Worm (Caenorhabditis elegans) whole organism, late embryonic: ENCODE data around the gene nhr-121.
"Not testable (repeated sequence)": the region's sequence is repeated elsewhere in the genome, so short reads cannot be mapped to it uniquely, and the experiment has no call there.

Experiments used
- F13H6.1 ChIP-seq: sonication (generic microtip); optimal IDR thresholded peaks from 2 replicates; lab custom pipeline; 2016; ENCODE audit warnings: missing genetic modification characterization, missing compliant biosample characterization
- T23F11.4 ChIP-seq: fragments of 200-800 bp; sonication (Bioruptor generic); optimal IDR thresholded peaks from 2 replicates; lab custom pipeline; 2018; ENCODE audit warnings: mild to moderate bottlenecking, missing genetic modification characterization, missing compliant biosample characterization
- ahr-1 ChIP-seq: sonication (generic microtip); optimal IDR thresholded peaks from 2 replicates; lab custom pipeline; 2016; ENCODE audit warnings: missing genetic modification characterization, missing compliant biosample characterization
- ceh-14 ChIP-seq: sonication (generic microtip); optimal IDR thresholded peaks from 2 replicates; lab custom pipeline; 2016; ENCODE audit warnings: missing genotype, missing genetic modification characterization, missing compliant biosample characterization
- ceh-45 ChIP-seq: fragments of 200-800 bp; sonication (Bioruptor generic); IDR thresholded peaks from 2 replicates; pipeline ENCODE4 v1.3.6; 2022; ENCODE audit warnings: missing genetic modification reagents, missing genetic modification characterization, missing compliant biosample characterization
- ceh-48 ChIP-seq: sonication (generic microtip); optimal IDR thresholded peaks from 2 replicates; lab custom pipeline; 2016; ENCODE audit warnings: missing genetic modification characterization, inconsistent platforms, missing compliant biosample characterization
- che-1 ChIP-seq: sonication (generic microtip); optimal IDR thresholded peaks from 2 replicates; lab custom pipeline; 2016; ENCODE audit warnings: mild to moderate bottlenecking, missing genetic modification characterization, missing compliant biosample characterization
- dmd-4 ChIP-seq: sonication (generic microtip); optimal IDR thresholded peaks from 2 replicates; lab custom pipeline; 2016; ENCODE audit warnings: borderline replicate concordance, missing genetic modification characterization, missing compliant biosample characterization
- ets-4 ChIP-seq: sonication (generic microtip); optimal IDR thresholded peaks from 2 replicates; lab custom pipeline; 2016; ENCODE audit warnings: missing genetic modification characterization, missing compliant biosample characterization
- fkh-10 ChIP-seq: fragments of 150-350 bp; optimal IDR thresholded peaks from 2 replicates; lab custom pipeline; 2014; ENCODE audit warnings: missing biosample characterization, missing genetic modification reagents, missing genetic modification characterization
- fkh-6 ChIP-seq: sonication (generic microtip); optimal IDR thresholded peaks from 2 replicates; lab custom pipeline; 2016; ENCODE audit warnings: missing genetic modification characterization, missing compliant biosample characterization
- hlh-30 ChIP-seq: sonication (generic microtip); optimal IDR thresholded peaks from 2 replicates; lab custom pipeline; 2017; ENCODE audit warnings: antibody characterized with exemption, missing genetic modification characterization, missing compliant biosample characterization; ENCODE audit not compliant: insufficient read depth
- hlh-8 ChIP-seq: sonication (generic microtip); optimal IDR thresholded peaks from 2 replicates; lab custom pipeline; 2016; ENCODE audit warnings: missing genotype, missing genetic modification characterization, missing compliant biosample characterization
- lim-6 ChIP-seq: sonication (generic microtip); optimal IDR thresholded peaks from 2 replicates; lab custom pipeline; 2016; ENCODE audit warnings: missing genetic modification characterization, missing compliant biosample characterization
- lin-11 ChIP-seq: fragments of 200-800 bp; sonication (Bioruptor generic); optimal IDR thresholded peaks from 2 replicates; lab custom pipeline; 2018; ENCODE audit warnings: mild to moderate bottlenecking, missing genetic modification characterization, missing compliant biosample characterization
- npax-4 ChIP-seq: sonication (generic microtip); optimal IDR thresholded peaks from 2 replicates; lab custom pipeline; 2016; ENCODE audit warnings: missing genetic modification characterization, missing compliant biosample characterization
- pag-3 ChIP-seq: sonication (generic microtip); optimal IDR thresholded peaks from 2 replicates; lab custom pipeline; 2016; ENCODE audit warnings: missing compliant biosample characterization, missing genetic modification characterization, borderline replicate concordance
- pha-4 ChIP-seq: fragments of 150-350 bp; optimal IDR thresholded peaks from 2 replicates; lab custom pipeline; 2018; ENCODE audit warnings: missing biosample characterization, missing genetic modification reagents, missing genetic modification characterization
- pros-1 ChIP-seq: fragments of 150-350 bp; optimal IDR thresholded peaks from 2 replicates; lab custom pipeline; 2014; ENCODE audit warnings: missing biosample characterization, missing genetic modification reagents, missing genetic modification characterization
- sox-2 ChIP-seq: fragments of 200-800 bp; sonication (Bioruptor generic); IDR thresholded peaks from 2 replicates; pipeline ENCODE4 v1.3.6; 2022; ENCODE audit warnings: missing genetic modification reagents, missing genetic modification characterization, missing compliant biosample characterization
- sox-4 ChIP-seq: sonication (generic microtip); optimal IDR thresholded peaks from 2 replicates; lab custom pipeline; 2017; ENCODE audit warnings: mild to moderate bottlenecking, missing genetic modification characterization, inconsistent platforms, missing compliant biosample characterization
- ttx-3 ChIP-seq: sonication (generic microtip); optimal IDR thresholded peaks from 2 replicates; lab custom pipeline; 2016; ENCODE audit warnings: missing genetic modification reagents, missing genetic modification characterization, missing compliant biosample characterization
- unc-3 ChIP-seq, 2 experiments: fragments of 200-800 bp in 1 of 2; sonication (Bioruptor generic) in 1 of 2; sonication (generic microtip) in 1 of 2; conservative IDR thresholded peaks in 1 of 2; optimal IDR thresholded peaks in 1 of 2; 2 replicates each; pipeline versions ENCODE4 v1.3.6 to Lab custom; 2016 to 2022; ENCODE audit warnings: missing compliant biosample characterization in 2 of 2, missing genetic modification characterization in 2 of 2, missing genetic modification reagents in 1 of 2
- unc-42 ChIP-seq: sonication (generic microtip); optimal IDR thresholded peaks from 2 replicates; lab custom pipeline; 2016; ENCODE audit warnings: missing genotype, missing genetic modification characterization, missing compliant biosample characterization
- unc-86 ChIP-seq: sonication (generic microtip); optimal IDR thresholded peaks from 2 replicates; lab custom pipeline; 2016; ENCODE audit warnings: missing genetic modification characterization, missing compliant biosample characterization
- zip-5 ChIP-seq: sonication (generic microtip); optimal IDR thresholded peaks from 2 replicates; lab custom pipeline; 2016; ENCODE audit warnings: missing genetic modification characterization, missing compliant biosample characterization

The nhr-121 gene

ce11 chrIII:2454757-2455306 is at the start of gene nhr-121:
Gene nhr-121, minus strand, starts transcription at chrIII:2454807.
- TF ChIP-seq ahr-1 (tag; lab: Kevin White, UChicago) (no peak), pros-1 (no peak), lin-11 (no peak), pag-3 (no peak), ttx-3 (tag; lab: Kevin White, UChicago) (no peak), ceh-14 (tag; lab: Kevin White, UChicago) (no peak), dmd-4 (tag; lab: Kevin White, UChicago) (no peak), F13H6.1 (tag; lab: Kevin White, UChicago) (no peak), npax-4 (tag; lab: Kevin White, UChicago) (no peak), che-1 (tag; lab: Kevin White, UChicago) (no peak), fkh-6 (tag; lab: Kevin White, UChicago) (no peak), ceh-48 (tag; lab: Kevin White, UChicago) (no peak)

- TF ChIP-seq sox-2 (GFP tag; lab: Robert Waterston, UW): peak; percentile 71
- TF ChIP-seq unc-3 (GFP tag; conservative IDR thresholded peaks at IDR 0.05; lab: Robert Waterston, UW): peak; percentile 98
- not testable (repeated sequence) for TF ChIP-seq unc-3 (tag; optimal IDR thresholded peaks at IDR 0.05; lab: Kevin White, UChicago)
- TF ChIP-seq ceh-45: peak; percentile 91
Observed at ce11 chrIII:2499275-2499674, 44.7 kb upstream of the nhr-121 start.

ce11 chrIII:2497270-2498201 is 42.9 kb upstream of the nhr-121 start:
- TF ChIP-seq ceh-45 (peak; percentile 88), sox-2 (GFP tag; lab: Robert Waterston, UW) (peak; percentile 80), unc-3 (GFP tag; conservative IDR thresholded peaks at IDR 0.05; lab: Robert Waterston, UW) (peak; percentile 99)
- TF ChIP-seq unc-3 (tag; optimal IDR thresholded peaks at IDR 0.05; lab: Kevin White, UChicago): not testable (repeated sequence)

- TF ChIP-seq unc-42: peak; percentile 77
- no peak for TF ChIP-seq sox-4 (tag; lab: Kevin White, UChicago)
- TF ChIP-seq lim-6 (tag; lab: Kevin White, UChicago): no peak
Observed at ce11 chrIII:2487046-2487760, 32.6 kb upstream of the nhr-121 start, which contains the start of gene Y54F10AL.1. Gene Y54F10AL.1, plus strand, starts transcription at chrIII:2487710.

- TF ChIP-seq unc-86 (tag; lab: Kevin White, UChicago) (no peak), ets-4 (tag; lab: Kevin White, UChicago) (no peak), hlh-30 (no peak), T23F11.4 (GFP tag; lab: Kevin White, UChicago) (no peak), fkh-10 (GFP tag; lab: Kevin White, UChicago) (no peak), zip-5 (tag; lab: Kevin White, UChicago) (no peak)
Observed at ce11 chrIII:2482754-2483153, 28.1 kb upstream of the nhr-121 start.

- TF ChIP-seq hlh-8 (tag; lab: Kevin White, UChicago) (no peak), pha-4 (tag; lab: Kevin White, UChicago) (no peak)
Observed at ce11 chrIII:2482171-2482570, 27.6 kb upstream of the nhr-121 start.
